Fruit fly (Drosophila melanogaster) whole organism, embryonic: Measurements from ENCODE around the gene ND-39.

Source experiments
- ATbp ChIP-seq: fragments of 200-800 bp; sonication (Bioruptor generic); optimal IDR thresholded peaks from 2 replicates; lab custom pipeline; 2017; ENCODE audit warnings: missing biosample characterization, mild to moderate bottlenecking, missing genetic modification characterization, missing genetic modification reagents
- Bgb ChIP-seq: fragments of 200-800 bp; sonication (Bioruptor generic); IDR thresholded peaks from 2 replicates; pipeline ENCODE4 v1.3.6; 2022; ENCODE audit warnings: missing biosample characterization, missing genetic modification characterization; ENCODE audit not compliant: partially characterized antibody
- BtbVII ChIP-seq: fragments of 200-800 bp; sonication (Bioruptor generic); optimal IDR thresholded peaks from 3 replicates; lab custom pipeline; 2017; ENCODE audit warnings: missing biosample characterization, mild to moderate bottlenecking, missing genetic modification characterization
- CG10274 ChIP-seq: fragments of 200-800 bp; sonication (Bioruptor generic); optimal IDR thresholded peaks from 3 replicates; lab custom pipeline; 2017; ENCODE audit warnings: missing biosample characterization, mild to moderate bottlenecking, missing genetic modification characterization
- CG10979 ChIP-seq: fragments of 200-800 bp; sonication (Bioruptor generic); optimal IDR thresholded peaks from 2 replicates; lab custom pipeline; 2018; ENCODE audit warnings: missing biosample characterization, mild to moderate bottlenecking, missing genetic modification characterization, moderate library complexity
- CG11504 ChIP-seq: fragments of 200-800 bp; sonication (Bioruptor generic); optimal IDR thresholded peaks from 3 replicates; lab custom pipeline; 2019; ENCODE audit warnings: missing biosample characterization, mild to moderate bottlenecking, missing genetic modification characterization, moderate library complexity
- CG12391 ChIP-seq: fragments of 200-800 bp; sonication (Bioruptor generic); optimal IDR thresholded peaks from 3 replicates; lab custom pipeline; 2018; ENCODE audit warnings: missing biosample characterization, mild to moderate bottlenecking, missing genetic modification characterization, moderate library complexity
- CG12942 ChIP-seq: fragments of 200-800 bp; sonication (Bioruptor generic); optimal IDR thresholded peaks from 3 replicates; lab custom pipeline; 2016; ENCODE audit warnings: missing biosample characterization, missing genetic modification characterization
- CG13424 ChIP-seq: fragments of 200-800 bp; sonication (Bioruptor generic); optimal IDR thresholded peaks from 2 replicates; lab custom pipeline; 2019; ENCODE audit warnings: missing biosample characterization, mild to moderate bottlenecking, missing genetic modification characterization, moderate library complexity
- CG16813 ChIP-seq: fragments of 200-800 bp; sonication (Bioruptor generic); IDR thresholded peaks from 3 replicates; pipeline ENCODE4 v1.3.6; 2022; ENCODE audit warnings: missing biosample characterization, missing genetic modification characterization; ENCODE audit not compliant: partially characterized antibody
- CG2875 ChIP-seq: fragments of 200-800 bp; sonication (Bioruptor generic); optimal IDR thresholded peaks from 2 replicates; lab custom pipeline; 2017; ENCODE audit warnings: missing biosample characterization, mild to moderate bottlenecking, missing genetic modification characterization, missing genetic modification reagents
- CG30020 ChIP-seq: fragments of 200-800 bp; optimal IDR thresholded peaks from 2 replicates; lab custom pipeline; 2019; ENCODE audit warnings: missing biosample characterization, mild to moderate bottlenecking, missing genetic modification characterization, moderate library complexity
- CG33213 ChIP-seq: fragments of 200-800 bp; sonication (Bioruptor generic); optimal IDR thresholded peaks from 3 replicates; lab custom pipeline; 2016; ENCODE audit warnings: missing biosample characterization, missing genetic modification characterization
- CG4854 ChIP-seq: fragments of 200-800 bp; sonication (Bioruptor generic); optimal IDR thresholded peaks from 2 replicates; lab custom pipeline; 2016; ENCODE audit warnings: missing biosample characterization, missing genetic modification characterization, inconsistent platforms
- CG6175 ChIP-seq: fragments of 200-800 bp; sonication (Bioruptor generic); IDR thresholded peaks from 3 replicates; pipeline ENCODE4 v1.3.6; 2022; ENCODE audit warnings: missing biosample characterization, missing genetic modification characterization
- CG7357 ChIP-seq: fragments of 200-800 bp; sonication (Bioruptor generic); IDR thresholded peaks from 3 replicates; pipeline ENCODE4 v1.3.6; 2022; ENCODE audit warnings: missing biosample characterization, missing genetic modification characterization
- CG7786 ChIP-seq: fragments of 200-800 bp; sonication (Bioruptor generic); optimal IDR thresholded peaks from 2 replicates; lab custom pipeline; 2016; ENCODE audit warnings: missing biosample characterization, missing genetic modification characterization
- CG8765 ChIP-seq: fragments of 200-800 bp; sonication (Bioruptor generic); IDR thresholded peaks from 2 replicates; pipeline ENCODE4 v1.3.6; 2022; ENCODE audit warnings: missing biosample characterization, missing genetic modification characterization
- CG8924 ChIP-seq: fragments of 200-800 bp; optimal IDR thresholded peaks from 3 replicates; lab custom pipeline; 2019; ENCODE audit warnings: missing biosample characterization, mild to moderate bottlenecking, missing genetic modification characterization, moderate library complexity
- CG8944 ChIP-seq: fragments of 200-800 bp; sonication (Bioruptor generic); optimal IDR thresholded peaks from 3 replicates; lab custom pipeline; 2016; ENCODE audit warnings: missing biosample characterization, missing genetic modification characterization
- CG9876 ChIP-seq: fragments of 200-800 bp; sonication (Bioruptor generic); optimal IDR thresholded peaks from 2 replicates; lab custom pipeline; 2016; ENCODE audit warnings: missing biosample characterization, missing genetic modification characterization
- CTCF ChIP-seq: fragments of 200-800 bp; sonication (Bioruptor generic); optimal IDR thresholded peaks from 2 replicates; lab custom pipeline; 2017; ENCODE audit warnings: missing biosample characterization, mild to moderate bottlenecking, missing genetic modification characterization, moderate library complexity
- D19A ChIP-seq: fragments of 200-800 bp; optimal IDR thresholded peaks from 3 replicates; lab custom pipeline; 2019; ENCODE audit warnings: missing biosample characterization, mild to moderate bottlenecking, missing genetic modification characterization, moderate library complexity
- HmgD ChIP-seq: fragments of 200-800 bp; sonication (Bioruptor generic); optimal IDR thresholded peaks from 3 replicates; lab custom pipeline; 2016; ENCODE audit warnings: missing biosample characterization, missing genetic modification characterization
- Hr3 ChIP-seq: fragments of 200-800 bp; sonication (Bioruptor generic); optimal IDR thresholded peaks from 3 replicates; lab custom pipeline; 2016; ENCODE audit warnings: missing biosample characterization, missing genetic modification characterization
- Mad ChIP-seq: fragments of 200-800 bp; sonication (Bioruptor generic); optimal IDR thresholded peaks from 2 replicates; lab custom pipeline; 2016; ENCODE audit warnings: missing biosample characterization, missing genetic modification characterization
- Tbp ChIP-seq: fragments of >200 bp; optimal IDR thresholded peaks from 2 replicates; lab custom pipeline; 2018; ENCODE audit warnings: missing biosample characterization, missing genetic modification characterization
- Vsx1 ChIP-seq: fragments of 200-800 bp; sonication (Bioruptor generic); optimal IDR thresholded peaks from 2 replicates; lab custom pipeline; 2017; ENCODE audit warnings: missing biosample characterization, mild to moderate bottlenecking, missing genetic modification characterization, missing genetic modification reagents
- bsh ChIP-seq, 2 experiments: fragments of 200-800 bp; sonication (Bioruptor generic); optimal IDR thresholded peaks; 2 replicates each; lab custom pipeline; 2017 to 2018; ENCODE audit warnings: mild to moderate bottlenecking in 2 of 2, missing biosample characterization in 2 of 2, missing genetic modification characterization in 2 of 2, moderate library complexity in 1 of 2
- btn ChIP-seq: fragments of 200-800 bp; sonication (Bioruptor generic); optimal IDR thresholded peaks from 2 replicates; lab custom pipeline; 2016; ENCODE audit warnings: missing biosample characterization, missing genetic modification characterization
- chm ChIP-seq: fragments of 200-800 bp; sonication (Bioruptor generic); IDR thresholded peaks from 2 replicates; pipeline ENCODE4 v1.3.6; 2022; ENCODE audit warnings: missing biosample characterization, missing genetic modification characterization
- disco-r ChIP-seq: fragments of 200-800 bp; sonication (Bioruptor generic); optimal IDR thresholded peaks from 2 replicates; lab custom pipeline; 2016; ENCODE audit warnings: missing biosample characterization, missing genetic modification characterization
- fd96Cb ChIP-seq: fragments of 200-800 bp; sonication (Bioruptor generic); optimal IDR thresholded peaks from 2 replicates; lab custom pipeline; 2018; ENCODE audit warnings: missing biosample characterization, mild to moderate bottlenecking, missing genetic modification characterization, moderate library complexity
- gce ChIP-seq: fragments of 200-800 bp; sonication (Bioruptor generic); IDR thresholded peaks from 3 replicates; pipeline ENCODE4 v1.3.6; 2022; ENCODE audit warnings: missing biosample characterization, missing genetic modification characterization
- gcm2 ChIP-seq: fragments of 200-800 bp; sonication (Bioruptor generic); optimal IDR thresholded peaks from 2 replicates; lab custom pipeline; 2016; ENCODE audit warnings: missing biosample characterization, missing genetic modification characterization
- gt ChIP-seq: fragments of 200-800 bp; sonication (Bioruptor generic); IDR thresholded peaks from 2 replicates; pipeline ENCODE4 v1.3.6; 2022; ENCODE audit warnings: missing biosample characterization, missing genetic modification characterization
- jigr1 ChIP-seq: fragments of 200-800 bp; sonication (Bioruptor generic); IDR thresholded peaks from 3 replicates; pipeline ENCODE4 v1.3.6; 2022; ENCODE audit warnings: missing biosample characterization, missing genetic modification characterization
- lbe ChIP-seq: fragments of 200-800 bp; sonication (Bioruptor generic); optimal IDR thresholded peaks from 2 replicates; lab custom pipeline; 2016; ENCODE audit warnings: missing biosample characterization, mild to moderate bottlenecking, missing genetic modification characterization
- nerfin-1 ChIP-seq: fragments of 200-800 bp; sonication (Bioruptor generic); optimal IDR thresholded peaks from 3 replicates; lab custom pipeline; 2019; ENCODE audit warnings: missing biosample characterization, mild to moderate bottlenecking, missing genetic modification characterization, moderate library complexity
- odd ChIP-seq: fragments of 200-800 bp; sonication (Bioruptor generic); optimal IDR thresholded peaks from 2 replicates; lab custom pipeline; 2017; ENCODE audit warnings: missing biosample characterization, mild to moderate bottlenecking, missing genetic modification characterization
- org-1 ChIP-seq: fragments of 200-800 bp; sonication (Bioruptor generic); optimal IDR thresholded peaks from 2 replicates; lab custom pipeline; 2017; ENCODE audit warnings: missing biosample characterization, missing genetic modification characterization
- pros ChIP-seq: fragments of 200-800 bp; sonication (Bioruptor generic); optimal IDR thresholded peaks from 3 replicates; lab custom pipeline; 2019; ENCODE audit warnings: missing biosample characterization, mild to moderate bottlenecking, missing genetic modification characterization, moderate library complexity
- run ChIP-seq: fragments of 200-800 bp; sonication (Bioruptor generic); optimal IDR thresholded peaks from 3 replicates; lab custom pipeline; 2018; ENCODE audit warnings: missing biosample characterization, mild to moderate bottlenecking, missing genetic modification characterization
- salm ChIP-seq: fragments of 200-800 bp; sonication (Bioruptor generic); optimal IDR thresholded peaks from 2 replicates; lab custom pipeline; 2018; ENCODE audit warnings: missing biosample characterization, mild to moderate bottlenecking, missing genetic modification characterization
- seq ChIP-seq: fragments of 200-800 bp; sonication (Bioruptor generic); IDR thresholded peaks from 2 replicates; pipeline ENCODE4 v1.3.6; 2022; ENCODE audit warnings: missing biosample characterization, missing genetic modification characterization
- slp2 ChIP-seq: fragments of 200-800 bp; sonication (Bioruptor generic); optimal IDR thresholded peaks from 2 replicates; lab custom pipeline; 2016; ENCODE audit warnings: missing biosample characterization, missing genetic modification characterization
- toy ChIP-seq: fragments of 200-800 bp; sonication (Bioruptor generic); IDR thresholded peaks from 2 replicates; pipeline ENCODE4 v1.3.6; 2022; ENCODE audit warnings: missing biosample characterization, missing genetic modification characterization
- trh ChIP-seq: fragments of 200-800 bp; sonication (Bioruptor generic); optimal IDR thresholded peaks from 2 replicates; lab custom pipeline; 2016; ENCODE audit warnings: missing biosample characterization, missing genetic modification characterization
- twi ChIP-seq: fragments of 200-800 bp; optimal IDR thresholded peaks from 2 replicates; lab custom pipeline; 2019; ENCODE audit warnings: missing biosample characterization, mild to moderate bottlenecking, missing genetic modification characterization, moderate library complexity
- zen ChIP-seq: fragments of 200-800 bp; sonication (Bioruptor generic); optimal IDR thresholded peaks from 3 replicates; lab custom pipeline; 2018; ENCODE audit warnings: missing biosample characterization, mild to moderate bottlenecking, missing genetic modification characterization, moderate library complexity

Gene ND-39

DNA sequence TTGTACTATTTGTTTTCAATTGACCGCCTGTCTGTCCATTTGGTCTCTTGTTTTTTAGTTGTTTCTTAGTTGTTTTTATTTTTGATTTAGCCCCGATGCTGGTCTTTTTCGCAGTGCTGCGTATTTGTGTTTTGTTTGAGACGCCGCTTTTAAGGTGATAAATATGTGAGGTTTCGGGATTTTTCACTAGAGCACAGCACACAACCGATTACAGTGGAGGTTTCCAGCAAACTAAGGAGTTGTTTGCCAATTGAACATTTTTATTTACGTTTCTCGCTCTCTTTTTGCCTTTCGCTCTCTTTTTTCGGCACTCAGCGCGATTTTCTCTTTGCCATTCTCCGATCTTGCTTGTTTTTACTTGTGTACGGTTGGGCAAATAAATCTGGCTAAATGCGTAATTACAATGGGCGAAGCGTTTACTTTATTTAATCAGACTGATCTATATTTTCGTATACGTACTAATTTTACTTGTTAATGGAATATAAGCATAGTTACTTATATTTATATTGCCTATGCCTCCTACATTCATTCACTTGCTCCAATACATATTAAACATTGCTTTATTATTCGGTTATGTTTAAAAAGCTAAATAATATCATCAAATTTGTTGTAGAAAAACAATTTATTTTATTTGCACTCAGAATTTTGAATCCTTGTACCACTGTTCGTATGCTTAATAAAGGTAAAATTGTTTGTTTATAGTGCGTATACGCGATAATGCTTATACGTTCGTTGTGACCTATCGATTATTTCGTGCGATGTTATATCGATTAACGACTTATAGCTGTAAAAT lies 48.5 kb downstream of the ND-39 start, which contains the start of gene Rcd2 (continued):
- TF ChIP-seq CG30020, result peak; percentile 44
- no peak; the same call in 2 of the 3 replicates for TF ChIP-seq gce (GFP tag; lab: Robert Waterston, UW)
- no peak for TF ChIP-seq Mad (GFP tag; lab: Kevin White, UChicago)
- peak; percentile 17 for TF ChIP-seq CG10274 (GFP tag; lab: Kevin White, UChicago)
- TF ChIP-seq CG7357 (GFP tag; lab: Robert Waterston, UW), result peak; percentile 69; the same call in 2 of the 3 replicates
- peak; percentile 74 for TF ChIP-seq Vsx1 (GFP tag; lab: Kevin White, UChicago)
- peak; percentile 43 for TF ChIP-seq zen (tag; lab: Kevin White, UChicago)
- peak; percentile 75 for TF ChIP-seq CG10979 (tag; lab: Kevin White, UChicago)
- TF ChIP-seq slp2 (GFP tag; lab: Kevin White, UChicago), result peak; percentile 54
- TF ChIP-seq trh, result no peak
- peak; percentile 17 for TF ChIP-seq CG4854 (GFP tag; lab: Kevin White, UChicago)
- TF ChIP-seq HmgD (GFP tag; lab: Kevin White, UChicago), result no peak
- no peak for TF ChIP-seq disco-r (GFP tag; lab: Kevin White, UChicago)
- TF ChIP-seq CG8944 (GFP tag; lab: Kevin White, UChicago), result no peak
- no peak for TF ChIP-seq Tbp (GFP tag; lab: Kevin White, UChicago)
- peak; percentile 26 for TF ChIP-seq ATbp (GFP tag; lab: Kevin White, UChicago)
- TF ChIP-seq jigr1 (GFP tag; lab: Robert Waterston, UW), result no peak
- peak; percentile 66 for TF ChIP-seq nerfin-1
- TF ChIP-seq CG12942 (GFP tag; lab: Kevin White, UChicago), result peak; percentile 51
- TF ChIP-seq org-1 (GFP tag; lab: Kevin White, UChicago), result peak; percentile 85
- TF ChIP-seq CG13424 (tag; lab: Kevin White, UChicago), result peak; percentile 87
- TF ChIP-seq CTCF, result peak; percentile 16
- peak; percentile 85 for TF ChIP-seq salm (tag; lab: Kevin White, UChicago)
- peak; percentile 46 for TF ChIP-seq CG2875 (GFP tag; lab: Kevin White, UChicago)
- TF ChIP-seq CG9876 (GFP tag; lab: Kevin White, UChicago), result no peak
- TF ChIP-seq btn (GFP tag; lab: Kevin White, UChicago), result no peak
- peak; percentile 21 for TF ChIP-seq gcm2 (GFP tag; lab: Kevin White, UChicago)
- TF ChIP-seq twi, result peak; percentile 47
- TF ChIP-seq CG12391 (tag; lab: Kevin White, UChicago), result peak; percentile 86
- TF ChIP-seq bsh (GFP tag; optimal IDR thresholded peaks at IDR 0.05; lab: Kevin White, UChicago), result peak; percentile 47 to 59
- TF ChIP-seq pros (GFP tag; lab: Kevin White, UChicago), result peak; percentile 2
- no peak for TF ChIP-seq CG33213
- TF ChIP-seq D19A, result peak; percentile 80
- no peak for TF ChIP-seq lbe (GFP tag; lab: Kevin White, UChicago)
- peak; percentile 95 for TF ChIP-seq Bgb (GFP tag; lab: Robert Waterston, UW)
- TF ChIP-seq odd, result peak; percentile 88
- TF ChIP-seq CG7786, result peak; percentile 62
- peak; percentile 59 for TF ChIP-seq Hr3 (GFP tag; lab: Kevin White, UChicago)
- TF ChIP-seq run (tag; lab: Kevin White, UChicago), result peak; percentile 89
- peak; percentile 89 for TF ChIP-seq CG11504 (tag; lab: Kevin White, UChicago)
- peak; percentile 73 for TF ChIP-seq toy (GFP tag; lab: Robert Waterston, UW)
- no peak; the same call in 1 of the 2 replicates for TF ChIP-seq chm (GFP tag; lab: Robert Waterston, UW)
- no peak for TF ChIP-seq gt (GFP tag; lab: Robert Waterston, UW)
- TF ChIP-seq CG6175 (GFP tag; lab: Robert Waterston, UW), result peak; percentile 43; the same call in 1 of the 3 replicates
- TF ChIP-seq CG8765 (GFP tag; lab: Robert Waterston, UW), result peak; percentile 32; the same call in 1 of the 2 replicates
- TF ChIP-seq BtbVII (GFP tag; lab: Kevin White, UChicago), result peak; percentile 92
- TF ChIP-seq seq (GFP tag; lab: Robert Waterston, UW), result peak; percentile 87
- peak; percentile 68; the same call in 2 of the 3 replicates for TF ChIP-seq CG16813 (GFP tag; lab: Robert Waterston, UW)
- peak; percentile 70 for TF ChIP-seq fd96Cb (tag; lab: Kevin White, UChicago)
- peak; percentile 92 for TF ChIP-seq CG8924 (tag; lab: Kevin White, UChicago)
